Fruit fly (Drosophila melanogaster): Measurements from ENCODE around the gene Pss.

The Pss gene

DNA sequence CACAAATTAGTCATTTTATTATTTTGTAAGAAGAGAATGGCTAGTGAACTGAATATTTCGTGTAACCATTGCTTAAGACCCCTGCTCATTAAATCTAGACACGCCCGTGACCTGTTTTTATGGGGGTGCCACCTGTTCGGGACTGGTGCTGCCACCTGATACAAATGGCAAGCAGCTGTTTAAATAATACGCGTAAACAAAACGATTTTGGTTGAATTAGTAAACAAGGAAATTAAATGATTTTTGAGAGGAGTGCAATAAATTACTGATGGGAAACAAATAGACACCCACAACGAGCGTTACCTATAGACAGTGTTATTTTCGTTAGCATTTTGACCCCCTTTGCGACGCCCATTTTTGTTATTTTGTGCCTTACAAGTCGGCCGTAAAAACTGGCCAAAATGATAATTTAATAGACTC lies 51.2 kb downstream of the Pss start:
- TF ChIP-seq EcR (GFP tag; optimal IDR thresholded peaks at IDR 0.05) (no peak), pan (optimal IDR thresholded peaks at IDR 0.05) (no peak), usp (GFP tag; optimal IDR thresholded peaks at IDR 0.05) (no peak), Dll (optimal IDR thresholded peaks at IDR 0.05) (no peak), CG8478 (optimal IDR thresholded peaks at IDR 0.05) (no peak), psq (optimal IDR thresholded peaks at IDR 0.05) (no peak)

DNA sequence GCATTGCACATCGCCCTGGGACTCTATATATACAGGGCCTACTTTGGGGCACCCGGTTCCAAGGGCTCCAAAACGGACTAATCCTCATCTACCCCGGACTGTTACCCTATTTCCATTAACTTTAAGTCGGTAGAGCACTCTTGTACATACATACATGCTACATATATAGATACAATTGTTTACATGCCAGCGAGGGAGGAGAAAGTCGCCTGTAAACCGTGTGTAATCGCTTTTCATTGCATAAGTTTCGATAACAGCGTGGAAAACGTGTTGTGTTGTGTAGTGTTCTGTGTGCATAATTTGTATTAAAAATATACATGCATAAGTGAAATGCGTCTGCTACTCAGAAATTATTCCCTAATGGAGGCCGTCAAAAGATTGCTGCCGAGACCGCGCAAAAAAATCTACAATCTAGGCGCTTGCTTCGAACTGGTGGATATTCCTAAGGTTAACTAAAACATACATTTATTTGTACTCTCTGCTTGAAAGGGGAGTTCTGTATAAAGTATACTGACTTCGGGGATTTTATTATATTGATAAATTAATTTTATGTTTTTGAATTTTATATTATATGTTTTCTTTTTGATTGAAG lies 51.7 kb downstream of the Pss start, which contains the start of gene isoQC:
TSS of gene isoQC (plus strand) at position 270 of the 592 bp plus-strand sequence.
- TF ChIP-seq psq (optimal IDR thresholded peaks at IDR 0.05) (no peak), pan (optimal IDR thresholded peaks at IDR 0.05) (no peak), Dll (optimal IDR thresholded peaks at IDR 0.05) (no peak), EcR (GFP tag; optimal IDR thresholded peaks at IDR 0.05) (no peak), usp (GFP tag; optimal IDR thresholded peaks at IDR 0.05) (no peak)

DNA sequence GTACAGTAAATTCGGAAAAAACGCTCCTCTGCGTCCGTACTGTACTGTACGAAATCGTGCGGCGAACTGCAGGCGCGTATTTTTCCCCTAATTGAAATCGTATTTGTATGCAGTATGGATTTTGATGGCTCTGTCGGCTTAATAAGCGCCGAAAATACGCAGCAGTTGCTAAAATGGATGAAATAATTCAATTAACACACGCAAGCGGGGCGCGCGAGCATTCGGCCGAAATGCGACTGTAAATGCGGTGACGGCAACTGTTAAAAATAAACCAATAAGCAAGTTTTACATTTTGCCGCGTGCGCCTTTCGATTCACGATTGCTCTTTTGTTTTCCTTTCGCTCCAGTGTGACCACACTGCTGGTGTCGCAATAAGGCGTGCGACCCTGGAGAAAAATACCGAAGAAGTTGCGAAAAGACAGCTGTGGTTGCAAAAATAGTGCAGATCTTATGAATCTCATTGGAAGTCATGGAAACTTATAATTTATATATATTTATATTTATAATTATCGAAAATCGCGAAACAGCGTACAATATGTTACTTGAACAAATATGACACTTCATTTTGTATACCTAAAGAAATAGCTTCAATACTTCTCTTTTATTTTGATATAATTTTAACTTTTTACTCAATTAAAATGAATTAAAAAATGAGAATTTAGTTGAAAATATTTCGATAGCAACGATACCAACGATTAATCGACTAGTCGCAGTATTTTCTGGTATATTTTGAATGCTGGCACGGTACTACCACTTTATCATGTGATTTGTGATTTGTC lies 52.8 kb downstream of the Pss start, which contains the start of the genes CG32428 and CG5969:
TSS of gene CG32428 (minus strand) at position 703 of the 779 bp plus-strand sequence.
TSS of gene CG5969 (plus strand) at position 763 of the 779 bp plus-strand sequence.
- TF ChIP-seq CG8478 (optimal IDR thresholded peaks at IDR 0.05) (no peak), pan (optimal IDR thresholded peaks at IDR 0.05) (no peak), usp (GFP tag; optimal IDR thresholded peaks at IDR 0.05) (no peak), EcR (GFP tag; optimal IDR thresholded peaks at IDR 0.05) (no peak), Dll (optimal IDR thresholded peaks at IDR 0.05) (no peak), psq (optimal IDR thresholded peaks at IDR 0.05) (no peak)

DNA sequence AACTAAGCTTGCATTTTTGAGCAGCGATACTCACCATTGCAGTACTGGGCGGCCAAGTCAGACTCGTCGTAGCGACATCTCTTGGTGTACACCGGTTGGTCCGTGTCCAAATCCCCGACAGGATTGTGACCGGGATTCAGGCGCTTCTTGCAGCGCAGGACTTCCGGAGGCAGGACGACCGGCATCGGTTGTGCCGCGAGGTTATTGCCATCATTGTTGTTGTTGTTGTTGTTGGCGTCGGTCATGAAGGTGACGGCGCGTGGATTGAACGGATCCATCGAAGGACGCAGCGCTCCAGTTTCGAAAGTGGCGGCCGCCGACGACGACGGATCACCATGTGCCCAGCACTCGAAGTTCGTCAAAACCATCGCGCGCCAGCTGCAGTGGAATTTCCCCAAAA lies 53.4 kb downstream of the Pss start:
- TF ChIP-seq pan (optimal IDR thresholded peaks at IDR 0.05) (no peak), psq (optimal IDR thresholded peaks at IDR 0.05) (no peak), Dll (optimal IDR thresholded peaks at IDR 0.05) (no peak), usp (GFP tag; optimal IDR thresholded peaks at IDR 0.05) (no peak)

All from whole organism.